Worm (Caenorhabditis elegans): ENCODE measurements around the gene alh-9.
A peak's percentile ranks its signal among the peaks of the same experiment; 100 is the strongest.

Gene alh-9

DNA sequence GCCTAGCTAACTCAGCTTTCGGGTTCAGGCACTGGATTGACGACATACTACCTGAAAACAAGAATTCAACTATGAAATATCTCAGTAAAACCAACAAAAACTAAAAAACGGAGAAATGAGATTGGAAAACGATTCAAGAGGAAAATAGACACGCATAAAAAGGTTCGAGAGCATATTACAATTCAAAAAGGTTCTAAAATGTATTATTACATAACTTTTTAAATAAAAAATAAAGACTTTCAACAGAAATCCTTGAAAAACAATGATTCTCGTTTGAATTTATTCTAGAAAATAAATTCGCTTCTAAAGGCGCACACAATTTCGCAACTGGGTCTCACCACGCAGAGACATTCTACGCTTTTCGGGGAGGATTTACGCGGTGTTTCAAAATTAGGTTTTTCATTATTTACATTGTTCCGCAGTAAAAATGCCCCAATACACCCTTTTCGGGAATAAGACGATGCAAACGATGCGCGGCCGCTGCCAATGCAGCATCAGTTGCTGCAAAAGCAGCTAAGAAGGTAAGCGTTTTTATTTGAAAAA, at the start of gene alh-9, which contains the start of gene cct-6:
Gene alh-9 (plus strand): TSS at position 382 of the 543 bp plus-strand sequence.
Gene cct-6 (minus strand): TSS at position 51 of the 543 bp plus-strand sequence.
- TF ChIP-seq ama-1 (optimal IDR thresholded peaks at IDR 0.05) (no peak), hmg-4 (GFP tag; optimal IDR thresholded peaks at IDR 0.05) (peak; percentile 3), F13C5.2 (tag; optimal IDR thresholded peaks at IDR 0.05) (peak; percentile 65), hmbx-1 (tag; optimal IDR thresholded peaks at IDR 0.05) (no peak)

DNA sequence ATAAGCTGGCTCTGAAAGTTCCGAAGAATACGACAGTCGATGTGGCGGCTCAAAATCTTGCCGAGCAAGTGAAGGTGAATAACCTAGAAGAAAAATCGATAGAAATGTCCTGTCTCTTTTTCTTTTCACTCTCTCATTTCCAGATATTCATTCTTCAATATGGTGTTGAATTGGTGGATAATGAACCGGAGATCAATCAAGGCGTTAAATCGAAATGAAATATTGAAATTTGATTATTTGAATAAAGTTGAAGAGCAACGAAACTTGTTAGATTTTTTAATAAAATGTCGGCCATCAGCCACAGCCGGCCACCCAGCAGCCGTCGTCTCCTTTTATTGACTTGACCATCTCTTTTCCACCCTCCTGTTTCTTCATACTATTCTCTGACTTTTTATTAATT, 49.1 kb upstream of the alh-9 start, which contains the start of gene R12B2.2:
Gene R12B2.2 (plus strand): TSS at position 301 of the 400 bp plus-strand sequence.
- TF ChIP-seq flt-1 (GFP tag; IDR thresholded peaks at IDR 0.05), result no peak
- TF ChIP-seq scrt-1 (GFP tag; IDR thresholded peaks at IDR 0.05), result no peak
- TF ChIP-seq pes-1 (GFP tag; IDR thresholded peaks at IDR 0.05), result no peak
- no peak for TF ChIP-seq ama-1 (optimal IDR thresholded peaks at IDR 0.05)
- TF ChIP-seq tbx-37 (GFP tag; conservative IDR thresholded peaks at IDR 0.05), result no peak
- no peak for TF ChIP-seq F13C5.2 (tag; optimal IDR thresholded peaks at IDR 0.05)
- no peak for TF ChIP-seq hmg-4 (GFP tag; optimal IDR thresholded peaks at IDR 0.05)
- no peak for TF ChIP-seq sea-1 (GFP tag; conservative IDR thresholded peaks at IDR 0.05)
- TF ChIP-seq tra-4 (tag; optimal IDR thresholded peaks at IDR 0.05), result no peak
- TF ChIP-seq ceh-36 (tag; optimal IDR thresholded peaks at IDR 0.05), result no peak

DNA sequence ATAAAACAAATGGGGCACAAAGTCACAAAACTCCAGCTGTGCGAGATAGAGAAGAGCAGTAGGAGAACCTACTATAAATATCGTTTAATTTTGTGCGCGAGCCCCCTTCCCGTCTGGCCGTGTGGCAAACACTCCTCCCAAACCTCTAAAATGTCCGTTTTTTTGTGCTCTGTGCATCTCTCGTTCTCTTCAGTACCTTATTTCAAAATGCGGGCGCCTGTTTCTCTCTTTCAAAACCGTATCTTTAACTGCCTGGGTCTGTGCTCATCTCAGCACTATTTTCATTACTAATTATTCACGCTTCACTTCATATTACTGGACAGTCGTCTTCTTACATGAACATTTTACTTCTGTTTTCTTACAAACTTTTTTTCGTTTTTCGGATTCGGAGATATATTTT, 45.8 kb upstream of the alh-9 start:
- TF ChIP-seq tbx-37 (GFP tag; conservative IDR thresholded peaks at IDR 0.05) (no peak), sea-1 (GFP tag; conservative IDR thresholded peaks at IDR 0.05) (no peak), aly-1 (tag; optimal IDR thresholded peaks at IDR 0.05) (no peak), hmg-4 (GFP tag; optimal IDR thresholded peaks at IDR 0.05) (no peak), ceh-36 (tag; optimal IDR thresholded peaks at IDR 0.05) (no peak), F13C5.2 (tag; optimal IDR thresholded peaks at IDR 0.05) (no peak), ets-7 (tag; optimal IDR thresholded peaks at IDR 0.05) (no peak)

DNA sequence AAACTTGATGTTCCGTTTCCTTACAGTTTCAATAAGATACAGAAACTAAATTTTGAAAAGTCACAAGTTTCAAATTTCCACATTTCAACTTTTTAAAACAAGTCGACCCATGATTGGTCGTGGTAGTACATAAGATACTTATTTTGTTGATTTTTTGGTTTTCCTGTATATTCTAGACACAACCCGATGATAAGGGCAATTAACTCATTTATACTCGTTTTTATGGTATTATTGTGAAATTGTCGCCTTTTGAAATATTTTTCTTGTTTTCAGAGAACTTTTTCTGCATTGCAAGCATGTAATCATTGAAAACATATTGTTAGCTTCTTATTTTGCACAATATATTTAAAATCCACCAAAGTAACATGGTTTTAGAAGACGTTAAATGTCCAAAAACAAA, 43.9 kb upstream of the alh-9 start:
- TF ChIP-seq pes-1 (GFP tag; IDR thresholded peaks at IDR 0.05) (no peak), F13C5.2 (tag; optimal IDR thresholded peaks at IDR 0.05) (no peak), tbx-11 (GFP tag; IDR thresholded peaks at IDR 0.05) (no peak), sea-1 (GFP tag; conservative IDR thresholded peaks at IDR 0.05) (no peak), aly-1 (tag; optimal IDR thresholded peaks at IDR 0.05) (no peak), ceh-36 (tag; optimal IDR thresholded peaks at IDR 0.05) (no peak), hmg-4 (GFP tag; optimal IDR thresholded peaks at IDR 0.05) (no peak), ets-7 (tag; optimal IDR thresholded peaks at IDR 0.05) (no peak), flt-1 (GFP tag; IDR thresholded peaks at IDR 0.05) (no peak), hmbx-1 (tag; optimal IDR thresholded peaks at IDR 0.05) (no peak)

DNA sequence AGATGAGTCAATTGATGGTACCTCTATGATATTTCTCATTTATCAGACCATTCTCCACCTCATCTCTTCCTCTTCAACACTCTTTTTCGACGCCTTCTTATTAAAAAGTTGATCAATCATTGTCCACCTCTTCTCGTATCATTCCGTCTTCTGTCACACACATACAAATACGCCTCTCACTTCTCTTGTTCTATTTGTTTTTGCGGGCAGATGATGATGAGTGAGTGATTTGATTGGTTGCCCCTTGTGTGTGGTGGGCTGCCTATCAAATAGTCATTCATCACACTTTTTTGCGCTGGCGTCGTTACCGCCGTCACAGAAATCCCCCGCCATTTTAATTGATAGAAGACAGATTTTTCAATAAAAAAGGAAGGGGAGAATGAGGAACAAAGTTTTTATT, 43.1 kb upstream of the alh-9 start:
- TF ChIP-seq hmbx-1 (tag; optimal IDR thresholded peaks at IDR 0.05) (no peak), scrt-1 (GFP tag; IDR thresholded peaks at IDR 0.05) (no peak), ceh-36 (tag; optimal IDR thresholded peaks at IDR 0.05) (no peak), hnd-1 (tag; optimal IDR thresholded peaks at IDR 0.05) (no peak), pes-1 (GFP tag; IDR thresholded peaks at IDR 0.05) (no peak), ama-1 (optimal IDR thresholded peaks at IDR 0.05) (no peak), tra-4 (tag; optimal IDR thresholded peaks at IDR 0.05) (no peak), sea-1 (GFP tag; conservative IDR thresholded peaks at IDR 0.05) (no peak), ceh-13 (GFP tag; optimal IDR thresholded peaks at IDR 0.05) (no peak), F13C5.2 (tag; optimal IDR thresholded peaks at IDR 0.05) (no peak), aly-1 (tag; optimal IDR thresholded peaks at IDR 0.05) (no peak), B0310.2 (tag; optimal IDR thresholded peaks at IDR 0.05) (no peak), flt-1 (GFP tag; IDR thresholded peaks at IDR 0.05) (no peak), hmg-4 (GFP tag; optimal IDR thresholded peaks at IDR 0.05) (no peak), tbx-37 (GFP tag; conservative IDR thresholded peaks at IDR 0.05) (no peak), tbx-11 (GFP tag; IDR thresholded peaks at IDR 0.05) (no peak), ets-7 (tag; optimal IDR thresholded peaks at IDR 0.05) (no peak)

DNA sequence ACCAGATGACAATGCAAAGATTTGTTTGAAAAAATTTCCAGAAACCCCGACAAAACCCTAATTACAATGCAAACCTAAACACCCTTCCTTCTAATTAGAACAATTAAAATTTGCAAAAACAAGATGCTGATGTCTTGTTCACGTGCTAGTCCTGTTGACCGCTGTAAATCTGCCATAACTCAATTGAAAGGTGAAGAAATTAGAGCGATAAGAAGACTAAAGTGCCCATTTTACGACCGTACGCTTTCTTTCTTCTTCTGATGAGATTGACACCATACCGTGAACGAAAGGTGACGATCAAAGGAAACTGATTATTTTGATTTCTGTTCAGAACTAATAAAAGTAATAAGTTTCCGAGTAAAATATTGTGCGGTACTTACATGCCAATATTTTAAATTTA, 42.3 kb upstream of the alh-9 start:
- TF ChIP-seq tra-4 (tag; optimal IDR thresholded peaks at IDR 0.05), result no peak
- no peak for TF ChIP-seq ceh-13 (GFP tag; optimal IDR thresholded peaks at IDR 0.05)
- no peak for TF ChIP-seq ceh-36 (tag; optimal IDR thresholded peaks at IDR 0.05)
- TF ChIP-seq B0310.2 (tag; optimal IDR thresholded peaks at IDR 0.05), result no peak
- no peak for TF ChIP-seq hnd-1 (tag; optimal IDR thresholded peaks at IDR 0.05)
- TF ChIP-seq sea-1 (GFP tag; conservative IDR thresholded peaks at IDR 0.05), result no peak
- TF ChIP-seq hmg-4 (GFP tag; optimal IDR thresholded peaks at IDR 0.05), result no peak
- no peak for TF ChIP-seq F13C5.2 (tag; optimal IDR thresholded peaks at IDR 0.05)
- TF ChIP-seq ets-7 (tag; optimal IDR thresholded peaks at IDR 0.05), result no peak
- TF ChIP-seq pes-1 (GFP tag; IDR thresholded peaks at IDR 0.05), result no peak
- TF ChIP-seq tbx-11 (GFP tag; IDR thresholded peaks at IDR 0.05), result no peak
- TF ChIP-seq hmbx-1 (tag; optimal IDR thresholded peaks at IDR 0.05), result no peak
- TF ChIP-seq scrt-1 (GFP tag; IDR thresholded peaks at IDR 0.05), result no peak
- no peak for TF ChIP-seq ama-1 (optimal IDR thresholded peaks at IDR 0.05)
- TF ChIP-seq aly-1 (tag; optimal IDR thresholded peaks at IDR 0.05), result no peak
- TF ChIP-seq tbx-37 (GFP tag; conservative IDR thresholded peaks at IDR 0.05), result no peak
- no peak for TF ChIP-seq flt-1 (GFP tag; IDR thresholded peaks at IDR 0.05)

DNA sequence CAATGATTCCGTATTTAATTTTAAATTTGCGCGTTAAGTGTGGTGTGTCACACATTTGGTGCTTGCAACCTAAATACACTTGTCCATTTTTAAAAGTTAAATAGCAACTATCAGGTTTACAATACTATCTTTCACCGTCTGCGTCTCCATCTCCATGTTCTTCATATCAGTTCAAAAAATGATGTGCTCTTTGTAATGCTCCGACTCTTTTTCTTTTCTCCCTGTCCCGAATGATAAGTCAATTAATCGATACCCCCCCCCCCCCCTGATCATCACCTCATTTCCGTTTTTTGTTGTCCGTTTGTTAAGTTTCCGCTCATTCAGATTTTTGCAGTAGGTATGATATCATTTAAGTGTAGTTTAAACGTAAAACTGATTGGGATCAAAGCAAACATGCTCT, 41.7 kb upstream of the alh-9 start:
- no peak for TF ChIP-seq pes-1 (GFP tag; IDR thresholded peaks at IDR 0.05)
- no peak for TF ChIP-seq B0310.2 (tag; optimal IDR thresholded peaks at IDR 0.05)
- TF ChIP-seq hmg-4 (GFP tag; optimal IDR thresholded peaks at IDR 0.05), result no peak
- no peak for TF ChIP-seq tra-4 (tag; optimal IDR thresholded peaks at IDR 0.05)
- no peak for TF ChIP-seq F13C5.2 (tag; optimal IDR thresholded peaks at IDR 0.05)
- no peak for TF ChIP-seq ama-1 (optimal IDR thresholded peaks at IDR 0.05)
- no peak for TF ChIP-seq hmbx-1 (tag; optimal IDR thresholded peaks at IDR 0.05)
- no peak for TF ChIP-seq tbx-37 (GFP tag; conservative IDR thresholded peaks at IDR 0.05)
- no peak for TF ChIP-seq ceh-36 (tag; optimal IDR thresholded peaks at IDR 0.05)
- no peak for TF ChIP-seq tbx-11 (GFP tag; IDR thresholded peaks at IDR 0.05)
- TF ChIP-seq ets-7 (tag; optimal IDR thresholded peaks at IDR 0.05), result no peak
- TF ChIP-seq ceh-13 (GFP tag; optimal IDR thresholded peaks at IDR 0.05), result no peak

DNA sequence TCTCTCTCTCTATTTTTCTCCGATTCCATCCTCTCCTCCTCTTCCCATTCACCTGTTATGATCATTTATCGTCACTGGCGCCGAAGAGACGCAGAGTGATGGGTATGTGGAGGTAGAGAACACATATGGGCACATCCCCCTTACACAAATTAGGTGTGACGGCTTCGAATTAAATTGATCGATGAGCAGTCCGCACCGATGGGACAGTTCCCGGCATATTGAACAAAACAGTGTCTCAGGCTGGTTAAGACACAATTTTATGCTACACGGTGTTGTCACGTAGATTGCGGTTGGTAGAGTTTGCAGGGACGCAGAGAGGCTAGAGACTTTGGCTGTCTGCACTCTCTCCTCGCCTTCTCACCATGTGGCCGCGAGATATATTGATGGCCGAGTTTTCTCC, 41.0 kb upstream of the alh-9 start, which contains the start of gene R12B2.7:
Gene R12B2.7 (plus strand): TSS at position 247 of the 400 bp plus-strand sequence.
- no peak for TF ChIP-seq hmbx-1 (tag; optimal IDR thresholded peaks at IDR 0.05)
- no peak for TF ChIP-seq ceh-13 (GFP tag; optimal IDR thresholded peaks at IDR 0.05)
- no peak for TF ChIP-seq ceh-36 (tag; optimal IDR thresholded peaks at IDR 0.05)
- TF ChIP-seq flt-1 (GFP tag; IDR thresholded peaks at IDR 0.05), result no peak
- no peak for TF ChIP-seq hnd-1 (tag; optimal IDR thresholded peaks at IDR 0.05)
- TF ChIP-seq hmg-4 (GFP tag; optimal IDR thresholded peaks at IDR 0.05), result no peak
- no peak for TF ChIP-seq tra-4 (tag; optimal IDR thresholded peaks at IDR 0.05)
- no peak for TF ChIP-seq F13C5.2 (tag; optimal IDR thresholded peaks at IDR 0.05)
- TF ChIP-seq pes-1 (GFP tag; IDR thresholded peaks at IDR 0.05), result no peak
- TF ChIP-seq ets-7 (tag; optimal IDR thresholded peaks at IDR 0.05), result no peak
- TF ChIP-seq sea-1 (GFP tag; conservative IDR thresholded peaks at IDR 0.05), result no peak
- no peak for TF ChIP-seq ama-1 (optimal IDR thresholded peaks at IDR 0.05)
- TF ChIP-seq B0310.2 (tag; optimal IDR thresholded peaks at IDR 0.05), result no peak
- no peak for TF ChIP-seq aly-1 (tag; optimal IDR thresholded peaks at IDR 0.05)
- no peak for TF ChIP-seq scrt-1 (GFP tag; IDR thresholded peaks at IDR 0.05)
- no peak for TF ChIP-seq tbx-37 (GFP tag; conservative IDR thresholded peaks at IDR 0.05)
- TF ChIP-seq tbx-11 (GFP tag; IDR thresholded peaks at IDR 0.05), result no peak

Measured in whole organism, early embryonic.